Worm (Caenorhabditis elegans) whole organism, L2 larva: ENCODE results near the gene str-178.

Experiments used
- ceh-16 ChIP-seq: fragments of 150-350 bp; optimal IDR thresholded peaks from 2 replicates; lab custom pipeline; 2014; ENCODE audit warnings: missing biosample characterization, missing genetic modification characterization
- ceh-82 ChIP-seq: fragments of 150-350 bp; optimal IDR thresholded peaks from 2 replicates; lab custom pipeline; 2014; ENCODE audit warnings: missing biosample characterization, missing genetic modification characterization
- dmd-4 ChIP-seq: sonication (generic microtip); optimal IDR thresholded peaks from 2 replicates; lab custom pipeline; 2017; ENCODE audit warnings: missing biosample characterization, missing genetic modification characterization
- lin-13 ChIP-seq: fragments of 150-350 bp; optimal IDR thresholded peaks from 2 replicates; lab custom pipeline; 2014; ENCODE audit warnings: missing biosample characterization, missing genetic modification reagents, missing genetic modification characterization
- mdl-1 ChIP-seq, 2 experiments: fragments of 150-350 bp in 1 of 2; sonication (generic microtip) in 1 of 2; optimal IDR thresholded peaks; 2 replicates each; lab custom pipeline; 2017; ENCODE audit warnings: missing biosample characterization in 2 of 2, missing genetic modification characterization in 2 of 2
- nhr-6 ChIP-seq: fragments of 150-350 bp; optimal IDR thresholded peaks from 2 replicates; lab custom pipeline; 2014; ENCODE audit warnings: missing biosample characterization, missing genetic modification characterization
- unc-62 ChIP-seq: fragments of 150-350 bp; optimal IDR thresholded peaks from 2 replicates; lab custom pipeline; 2014; ENCODE audit warnings: missing biosample characterization, missing genetic modification reagents, missing genetic modification characterization
- zag-1 ChIP-seq: fragments of 150-350 bp; optimal IDR thresholded peaks from 2 replicates; lab custom pipeline; 2014; ENCODE audit warnings: missing biosample characterization, missing genetic modification characterization
- ztf-11 ChIP-seq: sonication (generic microtip); optimal IDR thresholded peaks from 2 replicates; lab custom pipeline; 2017; ENCODE audit warnings: missing biosample characterization, missing genetic modification characterization

- no peak for TF ChIP-seq ceh-82 (tag; lab: Kevin White, UChicago)
- TF ChIP-seq lin-13 (GFP tag; lab: Kevin White, UChicago), result no peak
- TF ChIP-seq mdl-1 (tag; optimal IDR thresholded peaks at IDR 0.05; lab: Kevin White, UChicago), result no peak
- no peak for TF ChIP-seq ztf-11 (tag; lab: Kevin White, UChicago)
- no peak for TF ChIP-seq nhr-6
- TF ChIP-seq dmd-4 (tag; lab: Kevin White, UChicago), result no peak
- TF ChIP-seq ceh-16, result no peak
- no peak for TF ChIP-seq zag-1 (tag; lab: Kevin White, UChicago)
- no peak for TF ChIP-seq unc-62 (GFP tag; lab: Kevin White, UChicago)
Observed at ce11 chrV:12743778-12744502, 27.6 kb upstream of the str-178 start.
